Worm (Caenorhabditis elegans) whole organism, midembryonic: ENCODE results near the gene msp-50.

Source experiments
- cog-1 ChIP-seq: sonication (generic microtip); optimal IDR thresholded peaks from 2 replicates; lab custom pipeline; 2016; ENCODE audit warnings: missing genetic modification characterization, missing compliant biosample characterization
- flt-1 ChIP-seq: fragments of 200-800 bp; sonication (Bioruptor generic); IDR thresholded peaks from 2 replicates; pipeline ENCODE4 v1.3.6; 2022; ENCODE audit warnings: missing genetic modification characterization, missing compliant biosample characterization
- ref-1 ChIP-seq: fragments of 200-800 bp; sonication (Bioruptor generic); conservative IDR thresholded peaks from 2 replicates; pipeline ENCODE4 v1.3.6; 2022; ENCODE audit warnings: missing genetic modification reagents, missing genetic modification characterization, missing compliant biosample characterization
- tab-1 ChIP-seq: fragments of 200-800 bp; sonication (Bioruptor generic); IDR thresholded peaks from 2 replicates; pipeline ENCODE4 v1.3.6; 2022; ENCODE audit warnings: missing genetic modification characterization, missing compliant biosample characterization

- no peak for TF ChIP-seq ref-1 (GFP tag; lab: Robert Waterston, UW)
- no peak for TF ChIP-seq tab-1
- no peak for TF ChIP-seq cog-1 (tag; lab: Kevin White, UChicago)
- no peak for TF ChIP-seq flt-1
Measured at ce11 chrII:5176934-5177333, 22.7 kb upstream of the msp-50 start.
